Worm (Caenorhabditis elegans) whole organism, L1 larva: ENCODE measurements around the gene hmg-12.
A peak's percentile ranks its signal among the peaks of the same experiment; 100 is the strongest.

ENCODE experiments used
- C04F5.9 ChIP-seq: sonication (generic microtip); optimal IDR thresholded peaks from 2 replicates; lab custom pipeline; 2016; ENCODE audit warnings: missing genetic modification characterization, missing compliant biosample characterization
- Y116A8C.19 ChIP-seq: sonication (generic microtip); optimal IDR thresholded peaks from 2 replicates; lab custom pipeline; 2016; ENCODE audit warnings: missing compliant biosample characterization, missing genetic modification characterization, borderline replicate concordance
- alr-1 ChIP-seq: fragments of 200-800 bp; sonication (Bioruptor generic); optimal IDR thresholded peaks from 2 replicates; lab custom pipeline; 2018; ENCODE audit warnings: borderline replicate concordance, mild to moderate bottlenecking, missing genetic modification characterization, missing compliant biosample characterization
- aly-2 ChIP-seq: fragments of 150-350 bp; optimal IDR thresholded peaks from 2 replicates; lab custom pipeline; 2014; ENCODE audit warnings: missing biosample characterization, missing genetic modification characterization
- ama-1 ChIP-seq: fragments of 150-350 bp; optimal IDR thresholded peaks from 2 replicates; lab custom pipeline; 2014
- ceh-63 ChIP-seq: fragments of 200-800 bp; sonication (Bioruptor generic); optimal IDR thresholded peaks from 2 replicates; lab custom pipeline; 2018; ENCODE audit warnings: mild to moderate bottlenecking, missing genetic modification characterization, missing compliant biosample characterization
- ceh-8 ChIP-seq: fragments of 200-800 bp; sonication (Bioruptor generic); optimal IDR thresholded peaks from 2 replicates; lab custom pipeline; 2018; ENCODE audit warnings: mild to moderate bottlenecking, missing genetic modification characterization, moderate library complexity, missing compliant biosample characterization
- ceh-82 ChIP-seq, 3 experiments: fragments of 150-350 bp in 1 of 3; sonication (generic microtip) in 2 of 3; optimal IDR thresholded peaks; 2 replicates each; lab custom pipeline; 2014 to 2017; ENCODE audit warnings: missing biosample characterization in 3 of 3, missing genetic modification characterization in 3 of 3
- ceh-88 ChIP-seq: fragments of 200-800 bp; sonication (Bioruptor generic); IDR thresholded peaks from 2 replicates; pipeline ENCODE4 v1.3.6; 2022; ENCODE audit warnings: missing genetic modification characterization, missing compliant biosample characterization
- efl-1 ChIP-seq, 4 experiments: fragments of 150-350 bp; optimal IDR thresholded peaks in 3 of 4; peaks in 1 of 4; 1 replicate in 1 of 4; 2 replicates in 3 of 4; lab custom pipeline; 2014; ENCODE audit warnings: missing biosample characterization in 2 of 4, missing genetic modification characterization in 2 of 4, missing genetic modification reagents in 2 of 4
- egl-13 ChIP-seq: sonication (generic microtip); optimal IDR thresholded peaks from 2 replicates; lab custom pipeline; 2016; ENCODE audit warnings: missing genotype, missing genetic modification reagents, missing genetic modification characterization, missing compliant biosample characterization
- egl-27 ChIP-seq, 2 experiments: fragments of 150-350 bp in 1 of 2; sonication (generic microtip); optimal IDR thresholded peaks; 3 replicates each; lab custom pipeline; 2017 to 2018; ENCODE audit warnings: missing biosample characterization in 2 of 2, missing genetic modification characterization in 2 of 2, missing genetic modification reagents in 2 of 2
- elt-3 ChIP-seq, 6 experiments: fragments of 150-350 bp in 1 of 6; sonication (generic microtip); optimal IDR thresholded peaks; 2 replicates each; lab custom pipeline; 2017 to 2018; ENCODE audit warnings: missing biosample characterization in 6 of 6, missing genetic modification characterization in 6 of 6, inconsistent platforms in 1 of 6
- fkh-10 ChIP-seq: sonication (generic microtip); optimal IDR thresholded peaks from 2 replicates; lab custom pipeline; 2017; ENCODE audit warnings: missing biosample characterization, missing genetic modification reagents, missing genetic modification characterization
- fkh-4 ChIP-seq: sonication (generic microtip); optimal IDR thresholded peaks from 2 replicates; lab custom pipeline; 2016; ENCODE audit warnings: missing compliant biosample characterization, missing genetic modification characterization, borderline replicate concordance
- fkh-8 ChIP-seq: sonication (generic microtip); optimal IDR thresholded peaks from 2 replicates; lab custom pipeline; 2016; ENCODE audit warnings: mild to moderate bottlenecking, missing genetic modification characterization, missing compliant biosample characterization
- fos-1 ChIP-seq: fragments of 150-350 bp; optimal IDR thresholded peaks from 2 replicates; lab custom pipeline; 2014; ENCODE audit warnings: missing biosample characterization, missing genetic modification characterization
- hlh-4 ChIP-seq: sonication (generic microtip); optimal IDR thresholded peaks from 2 replicates; lab custom pipeline; 2016; ENCODE audit warnings: mild to moderate bottlenecking, missing genetic modification characterization, missing compliant biosample characterization
- irx-1 ChIP-seq: sonication (generic microtip); optimal IDR thresholded peaks from 2 replicates; lab custom pipeline; 2016; ENCODE audit warnings: missing genetic modification characterization, missing compliant biosample characterization
- isw-1 ChIP-seq: fragments of 200-800 bp; sonication (Bioruptor generic); IDR thresholded peaks from 2 replicates; pipeline ENCODE4 v1.3.6; 2022; ENCODE audit warnings: missing genetic modification characterization, missing compliant biosample characterization
- jun-1 ChIP-seq: fragments of 150-350 bp; optimal IDR thresholded peaks from 2 replicates; lab custom pipeline; 2014; ENCODE audit warnings: missing biosample characterization, missing genetic modification reagents, missing genetic modification characterization
- lin-14 ChIP-seq: fragments of 200-800 bp; sonication (Bioruptor generic); optimal IDR thresholded peaks from 2 replicates; lab custom pipeline; 2018; ENCODE audit warnings: mild to moderate bottlenecking, missing genetic modification characterization, moderate library complexity, missing compliant biosample characterization
- lin-39 ChIP-seq: fragments of 150-350 bp; optimal IDR thresholded peaks from 2 replicates; lab custom pipeline; 2014; ENCODE audit warnings: missing biosample characterization, missing genetic modification reagents, missing genetic modification characterization
- lir-3 ChIP-seq: sonication (generic microtip); optimal IDR thresholded peaks from 2 replicates; lab custom pipeline; 2016; ENCODE audit warnings: mild to moderate bottlenecking, missing genetic modification characterization, moderate library complexity, missing compliant biosample characterization; ENCODE audit not compliant: poor library complexity
- lsy-2 ChIP-seq, 2 experiments: fragments of 150-350 bp; optimal IDR thresholded peaks; 2 replicates each; lab custom pipeline; 2014; ENCODE audit warnings: missing biosample characterization in 2 of 2, missing genetic modification characterization in 2 of 2
- mab-9 ChIP-seq: fragments of 200-800 bp; sonication (Bioruptor generic); IDR thresholded peaks from 2 replicates; pipeline ENCODE4 v1.3.6; 2022; ENCODE audit warnings: missing genetic modification reagents, missing genetic modification characterization, missing compliant biosample characterization
- mdl-1 ChIP-seq, 2 experiments: fragments of 150-350 bp; optimal IDR thresholded peaks; 2 replicates each; lab custom pipeline; 2014 to 2017; ENCODE audit warnings: missing biosample characterization in 2 of 2, missing genetic modification characterization in 2 of 2, inconsistent platforms in 1 of 2
- mef-2 ChIP-seq: fragments of 150-350 bp; optimal IDR thresholded peaks from 2 replicates; lab custom pipeline; 2014; ENCODE audit warnings: missing biosample characterization, missing genetic modification characterization
- mep-1 ChIP-seq: fragments of 150-350 bp; optimal IDR thresholded peaks from 2 replicates; lab custom pipeline; 2014; ENCODE audit warnings: missing biosample characterization, missing genetic modification characterization
- nhr-19 ChIP-seq: fragments of 200-800 bp; sonication (Bioruptor generic); conservative IDR thresholded peaks from 2 replicates; pipeline ENCODE4 v1.3.6; 2022; ENCODE audit warnings: missing genetic modification characterization, missing compliant biosample characterization
- nhr-20 ChIP-seq: sonication (generic microtip); optimal IDR thresholded peaks from 2 replicates; lab custom pipeline; 2016; ENCODE audit warnings: mild to moderate bottlenecking, missing genetic modification characterization, missing compliant biosample characterization
- nhr-237 ChIP-seq: fragments of 150-350 bp; optimal IDR thresholded peaks from 2 replicates; lab custom pipeline; 2014; ENCODE audit warnings: missing biosample characterization, missing genetic modification characterization
- nhr-47 ChIP-seq: sonication (generic microtip); optimal IDR thresholded peaks from 2 replicates; lab custom pipeline; 2016; ENCODE audit warnings: mild to moderate bottlenecking, missing genetic modification characterization, moderate library complexity, missing compliant biosample characterization
- nhr-76 ChIP-seq: sonication (generic microtip); optimal IDR thresholded peaks from 2 replicates; lab custom pipeline; 2017; ENCODE audit warnings: missing biosample characterization, missing genetic modification characterization
- nhr-77 ChIP-seq: fragments of 150-350 bp; optimal IDR thresholded peaks from 2 replicates; lab custom pipeline; 2014; ENCODE audit warnings: missing biosample characterization, missing genetic modification characterization
- nhr-90 ChIP-seq: sonication (generic microtip); optimal IDR thresholded peaks from 2 replicates; lab custom pipeline; 2016; ENCODE audit warnings: mild to moderate bottlenecking, missing genetic modification characterization, missing compliant biosample characterization; ENCODE audit not compliant: poor library complexity
- pag-3 ChIP-seq: sonication (generic microtip); optimal IDR thresholded peaks from 2 replicates; lab custom pipeline; 2017; ENCODE audit warnings: missing genetic modification characterization, mild to moderate bottlenecking, missing compliant biosample characterization, antibody characterized with exemption, borderline replicate concordance; ENCODE audit not compliant: insufficient read depth
- pax-3 ChIP-seq: fragments of 200-800 bp; sonication (Bioruptor generic); optimal IDR thresholded peaks from 2 replicates; lab custom pipeline; 2018; ENCODE audit warnings: mild to moderate bottlenecking, missing genetic modification characterization, moderate library complexity, missing compliant biosample characterization
- pqm-1 ChIP-seq: sonication (generic microtip); optimal IDR thresholded peaks from 3 replicates; lab custom pipeline; 2017; ENCODE audit warnings: missing biosample characterization, missing genetic modification characterization
- rnt-1 ChIP-seq: sonication (generic microtip); optimal IDR thresholded peaks from 2 replicates; lab custom pipeline; 2016; ENCODE audit warnings: mild to moderate bottlenecking, missing genetic modification characterization, moderate library complexity, missing compliant biosample characterization
- snpc-4 ChIP-seq: fragments of 150-350 bp; optimal IDR thresholded peaks from 2 replicates; lab custom pipeline; 2014; ENCODE audit warnings: missing biosample characterization, missing genetic modification characterization
- sox-4 ChIP-seq: sonication (generic microtip); optimal IDR thresholded peaks from 2 replicates; lab custom pipeline; 2016; ENCODE audit warnings: missing genetic modification characterization, missing compliant biosample characterization
- sup-37 ChIP-seq: fragments of 200-800 bp; sonication (Bioruptor generic); optimal IDR thresholded peaks from 2 replicates; lab custom pipeline; 2018; ENCODE audit warnings: mild to moderate bottlenecking, missing genetic modification characterization, missing compliant biosample characterization
- unc-130 ChIP-seq: fragments of 150-350 bp; optimal IDR thresholded peaks from 2 replicates; lab custom pipeline; 2017; ENCODE audit warnings: missing biosample characterization, missing genetic modification characterization, inconsistent platforms
- unc-62 ChIP-seq: fragments of 150-350 bp; optimal IDR thresholded peaks from 2 replicates; lab custom pipeline; 2014; ENCODE audit warnings: missing biosample characterization, missing genetic modification reagents, missing genetic modification characterization
- unc-98 ChIP-seq: fragments of 200-800 bp; sonication (Bioruptor generic); IDR thresholded peaks from 2 replicates; pipeline ENCODE4 v1.3.6; 2022; ENCODE audit warnings: missing genetic modification characterization, missing compliant biosample characterization
- xbp-1 ChIP-seq: sonication (generic microtip); optimal IDR thresholded peaks from 2 replicates; lab custom pipeline; 2016; ENCODE audit warnings: missing genetic modification characterization, missing compliant biosample characterization
- zag-1 ChIP-seq: fragments of 150-350 bp; optimal IDR thresholded peaks from 2 replicates; lab custom pipeline; 2014; ENCODE audit warnings: missing biosample characterization, missing genetic modification characterization
- ztf-11 ChIP-seq, 2 experiments: sonication (generic microtip); optimal IDR thresholded peaks; 2 replicates each; lab custom pipeline; 2016 to 2017; ENCODE audit warnings: missing genetic modification characterization in 2 of 2, missing biosample characterization in 1 of 2, missing compliant biosample characterization in 1 of 2
- ztf-4 ChIP-seq: fragments of 150-350 bp; optimal IDR thresholded peaks from 2 replicates; lab custom pipeline; 2014; ENCODE audit warnings: missing biosample characterization, missing genetic modification characterization

hmg-12 gene

DNA sequence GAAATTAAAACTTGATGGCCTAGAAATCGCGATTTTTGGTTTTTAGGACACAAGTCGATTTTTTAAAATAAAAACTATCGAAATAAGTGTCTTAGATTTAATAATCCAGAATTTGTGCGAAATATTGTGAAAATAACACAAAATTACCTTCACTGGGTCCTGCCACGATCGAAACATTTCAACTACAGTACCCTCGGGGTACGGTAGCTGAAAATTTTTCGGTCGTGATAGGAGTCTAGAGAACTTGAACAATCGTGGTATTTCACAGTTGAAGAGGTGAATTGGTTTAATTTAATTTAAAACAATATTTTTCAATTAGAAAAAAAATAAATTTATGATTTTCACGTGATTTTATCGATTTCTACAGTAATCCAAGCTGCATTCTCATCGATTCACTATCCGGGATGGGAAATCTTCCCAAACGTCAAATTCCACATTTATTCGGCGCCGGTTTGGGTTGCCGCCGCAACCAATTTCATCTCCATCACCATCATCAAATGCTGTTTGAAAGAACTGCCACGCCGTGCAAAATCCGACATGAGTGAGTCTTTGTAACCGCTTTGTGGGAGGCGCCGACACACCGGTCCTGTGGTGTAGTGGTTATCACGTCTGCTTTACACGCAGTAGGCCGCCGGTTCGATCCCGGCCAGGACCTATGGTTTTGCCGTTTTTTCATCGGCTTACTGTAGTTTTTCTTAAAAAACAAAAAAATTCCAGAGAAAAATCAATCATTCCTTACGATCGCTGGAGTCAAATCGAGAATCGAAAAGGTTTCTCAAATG lies 42.7 kb downstream of the hmg-12 start:
- TF ChIP-seq lsy-2 (tag; optimal IDR thresholded peaks at IDR 0.05; lab: Kevin White, UChicago) (peak; percentile 32 to 77), mef-2 (no peak), mab-9 (GFP tag; lab: Robert Waterston, UW) (no peak), ceh-63 (GFP tag; lab: Kevin White, UChicago) (no peak), irx-1 (tag; lab: Kevin White, UChicago) (peak; percentile 59), lin-39 (tag; lab: Kevin White, UChicago) (no peak), pqm-1 (tag; lab: Kevin White, UChicago) (no peak), alr-1 (tag; lab: Kevin White, UChicago) (no peak), pag-3 (tag; lab: Kevin White, UChicago) (no peak), zag-1 (tag; lab: Kevin White, UChicago) (no peak), ceh-8 (no peak), fkh-4 (tag; lab: Kevin White, UChicago) (no peak), lin-14 (peak; percentile 52), lir-3 (tag; lab: Kevin White, UChicago) (peak; percentile 36), nhr-47 (peak; percentile 75), nhr-90 (tag; lab: Kevin White, UChicago) (peak; percentile 56), egl-13 (tag; lab: Kevin White, UChicago) (no peak), Y116A8C.19 (tag; lab: Kevin White, UChicago) (no peak), snpc-4 (tag; lab: Kevin White, UChicago) (peak; percentile 34), unc-98 (GFP tag; lab: Robert Waterston, UW) (no peak), C04F5.9 (tag; lab: Kevin White, UChicago) (no peak), elt-3 (tag; optimal IDR thresholded peaks at IDR 0.05; lab: Kevin White, UChicago) (peak in 1 of 6 experiments; percentile 34), hlh-4 (tag; lab: Kevin White, UChicago) (no peak), pax-3 (no peak), egl-27 (tag; optimal IDR thresholded peaks at IDR 0.05; lab: Kevin White, UChicago) (no peak), ztf-4 (no peak), nhr-76 (tag; lab: Kevin White, UChicago) (no peak), ceh-88 (GFP tag; lab: Robert Waterston, UW) (no peak), mdl-1 (tag; optimal IDR thresholded peaks at IDR 0.05; lab: Kevin White, UChicago) (peak in 1 of 2 experiments; percentile 57), xbp-1 (peak; percentile 51), efl-1 (optimal IDR thresholded peaks at IDR 0.05; lab: Kevin White, UChicago) (peak; percentile 36 to 62), efl-1 (GFP tag; optimal IDR thresholded peaks at IDR 0.05 in 1 of 2; lab: Kevin White, UChicago) (peak; percentile 55 to 95), nhr-77 (peak; percentile 59), jun-1 (tag; lab: Kevin White, UChicago) (peak; percentile 49), ztf-11 (tag; optimal IDR thresholded peaks at IDR 0.05; lab: Kevin White, UChicago) (peak in 1 of 2 experiments; percentile 31), sox-4 (peak; percentile 4), fkh-10 (GFP tag; lab: Kevin White, UChicago) (peak; percentile 21), unc-62 (GFP tag; lab: Kevin White, UChicago) (no peak), nhr-20 (tag; lab: Kevin White, UChicago) (peak; percentile 71), aly-2 (tag; lab: Kevin White, UChicago) (peak; percentile 28), fos-1 (tag; lab: Kevin White, UChicago) (peak; percentile 53), mep-1 (tag; lab: Kevin White, UChicago) (peak; percentile 52), ama-1 (lab: Kevin White, UChicago) (no peak), nhr-237 (tag; lab: Kevin White, UChicago) (no peak), nhr-19 (peak; percentile 66), ceh-82 (tag; optimal IDR thresholded peaks at IDR 0.05; lab: Kevin White, UChicago) (peak in 2 of 3 experiments; percentile 35 to 73), sup-37 (GFP tag; lab: Kevin White, UChicago) (no peak), rnt-1 (peak; percentile 86), fkh-8 (tag; lab: Kevin White, UChicago) (peak; percentile 73), isw-1 (GFP tag; lab: Robert Waterston, UW) (peak; percentile 22; the same call in 1 of the 2 replicates), unc-130 (tag; lab: Kevin White, UChicago) (peak; percentile 66)
